Worm (Caenorhabditis elegans) whole organism, L4 larva: ENCODE data around the gene T18D3.9.

Experiments
- D1046.2 ChIP-seq: fragments of 200-800 bp; sonication (Bioruptor generic); IDR thresholded peaks from 2 replicates; pipeline ENCODE4 v1.3.6; 2022; ENCODE audit warnings: missing genetic modification characterization, missing compliant biosample characterization
- F37D6.2 ChIP-seq: sonication (generic microtip); optimal IDR thresholded peaks from 2 replicates; lab custom pipeline; 2016; ENCODE audit warnings: mild to moderate bottlenecking, missing genetic modification characterization, missing compliant biosample characterization
- F44E2.7 ChIP-seq: fragments of 200-800 bp; sonication (Bioruptor generic); IDR thresholded peaks from 2 replicates; pipeline ENCODE4 v2.1.2; 2022; ENCODE audit warnings: missing genetic modification characterization, missing compliant biosample characterization
- Y105C5A.15 ChIP-seq: fragments of 200-800 bp; sonication (Bioruptor generic); IDR thresholded peaks from 2 replicates; pipeline ENCODE4 v1.3.6; 2022; ENCODE audit warnings: missing genetic modification characterization, missing compliant biosample characterization
- Y48G9A.11 ChIP-seq: fragments of 200-800 bp; sonication (Bioruptor generic); IDR thresholded peaks from 2 replicates; pipeline ENCODE4 v1.3.6; 2022; ENCODE audit warnings: missing genetic modification reagents, missing genetic modification characterization, missing compliant biosample characterization
- ZK337.2 ChIP-seq: fragments of 200-800 bp; sonication (Bioruptor generic); IDR thresholded peaks from 2 replicates; pipeline ENCODE4 v1.3.6; 2022; ENCODE audit warnings: missing genetic modification reagents, missing genetic modification characterization, missing compliant biosample characterization
- ZK546.5 ChIP-seq, 2 experiments: sonication (generic microtip); optimal IDR thresholded peaks; 2 replicates each; lab custom pipeline; 2017; ENCODE audit warnings: missing biosample characterization in 2 of 2, missing genetic modification characterization in 2 of 2
- ama-1 ChIP-seq: fragments of 150-350 bp; optimal IDR thresholded peaks from 2 replicates; lab custom pipeline; 2014; ENCODE audit warnings: inconsistent platforms, mixed read lengths
- arid-1 ChIP-seq: fragments of 200-800 bp; sonication (Bioruptor generic); conservative IDR thresholded peaks from 2 replicates; pipeline ENCODE4 v1.3.6; 2022; ENCODE audit warnings: missing genetic modification reagents, missing genetic modification characterization, missing compliant biosample characterization
- ceh-32 ChIP-seq: sonication (generic microtip); optimal IDR thresholded peaks from 2 replicates; lab custom pipeline; 2016; ENCODE audit warnings: mild to moderate bottlenecking, missing genetic modification characterization, missing compliant biosample characterization; ENCODE audit not compliant: poor library complexity
- ceh-44 ChIP-seq: fragments of 200-800 bp; sonication (Bioruptor generic); IDR thresholded peaks from 2 replicates; pipeline ENCODE4 v1.3.6; 2022; ENCODE audit warnings: missing genetic modification reagents, missing genetic modification characterization, missing compliant biosample characterization
- ceh-82 ChIP-seq: sonication (generic microtip); optimal IDR thresholded peaks from 2 replicates; lab custom pipeline; 2017; ENCODE audit warnings: missing biosample characterization, missing genetic modification characterization
- ces-1 ChIP-seq: fragments of 150-350 bp; sonication (generic microtip); optimal IDR thresholded peaks from 4 replicates; lab custom pipeline; 2014; ENCODE audit warnings: missing biosample characterization, missing genetic modification reagents, missing genetic modification characterization
- ctbp-1 ChIP-seq: fragments of 200-800 bp; sonication (Bioruptor generic); IDR thresholded peaks from 2 replicates; pipeline ENCODE4 v1.3.6; 2022; ENCODE audit warnings: missing genetic modification reagents, missing genetic modification characterization, missing compliant biosample characterization
- dmd-8 ChIP-seq: fragments of 200-800 bp; sonication (Bioruptor generic); IDR thresholded peaks from 2 replicates; pipeline ENCODE4 v1.3.6; 2022; ENCODE audit warnings: missing genetic modification characterization, missing compliant biosample characterization
- dpl-1 ChIP-seq: fragments of 150-350 bp; optimal IDR thresholded peaks from 2 replicates; lab custom pipeline; 2014; ENCODE audit warnings: missing biosample characterization, missing genetic modification reagents, missing genetic modification characterization
- dve-1 ChIP-seq: sonication (generic microtip); optimal IDR thresholded peaks from 2 replicates; lab custom pipeline; 2017; ENCODE audit warnings: antibody characterized with exemption, mild to moderate bottlenecking, missing genetic modification characterization, missing compliant biosample characterization; ENCODE audit not compliant: insufficient read depth
- egl-43 ChIP-seq: fragments of 200-800 bp; sonication (Bioruptor generic); IDR thresholded peaks from 2 replicates; pipeline ENCODE4 v1.3.6; 2022; ENCODE audit warnings: missing genetic modification reagents, missing genetic modification characterization, missing compliant biosample characterization
- fkh-10 ChIP-seq: fragments of 150-350 bp; optimal IDR thresholded peaks from 2 replicates; lab custom pipeline; 2014; ENCODE audit warnings: missing biosample characterization, missing genetic modification reagents, missing genetic modification characterization
- hif-1 ChIP-seq, 2 experiments: sonication (generic microtip); optimal IDR thresholded peaks; 2 replicates each; lab custom pipeline; 2016 to 2017; ENCODE audit warnings: missing compliant biosample characterization in 2 of 2, missing genetic modification characterization in 2 of 2, missing genetic modification reagents in 2 of 2, missing genotype in 2 of 2, mild to moderate bottlenecking in 1 of 2
- hlh-11 ChIP-seq: fragments of 200-800 bp; sonication (Bioruptor generic); optimal IDR thresholded peaks from 2 replicates; lab custom pipeline; 2018; ENCODE audit warnings: mild to moderate bottlenecking, missing genetic modification characterization, missing compliant biosample characterization
- lim-7 ChIP-seq: fragments of 200-800 bp; sonication (Bioruptor generic); IDR thresholded peaks from 2 replicates; pipeline ENCODE4 v1.3.6; 2022; ENCODE audit warnings: missing genetic modification characterization, missing compliant biosample characterization
- lin-13 ChIP-seq: fragments of 150-350 bp; optimal IDR thresholded peaks from 2 replicates; lab custom pipeline; 2014; ENCODE audit warnings: missing biosample characterization, missing genetic modification reagents, missing genetic modification characterization
- lin-15B ChIP-seq: fragments of 150-350 bp; sonication (generic microtip); optimal IDR thresholded peaks from 3 replicates; lab custom pipeline; 2014; ENCODE audit warnings: missing biosample characterization, missing genetic modification characterization
- lin-29 ChIP-seq: fragments of 200-800 bp; sonication (Bioruptor generic); IDR thresholded peaks from 2 replicates; pipeline ENCODE4 v1.3.6; 2022; ENCODE audit warnings: missing genetic modification reagents, missing genetic modification characterization, missing compliant biosample characterization
- lsy-2 ChIP-seq, 2 experiments: fragments of 150-350 bp in 1 of 2; sonication (generic microtip) in 1 of 2; optimal IDR thresholded peaks; 2 replicates each; lab custom pipeline; 2014 to 2017; ENCODE audit warnings: missing biosample characterization in 2 of 2, missing genetic modification characterization in 2 of 2
- madf-5 ChIP-seq, 2 experiments: fragments of 200-800 bp; sonication (Bioruptor generic); IDR thresholded peaks; 2 replicates each; pipeline ENCODE4 v1.3.6; 2022; ENCODE audit warnings: missing compliant biosample characterization in 2 of 2, missing genetic modification characterization in 2 of 2
- mdt-29 ChIP-seq: fragments of 200-800 bp; sonication (Bioruptor generic); IDR thresholded peaks from 2 replicates; pipeline ENCODE4 v1.3.6; 2022; ENCODE audit warnings: missing genetic modification reagents, missing genetic modification characterization, missing compliant biosample characterization
- mep-1 ChIP-seq: fragments of 150-350 bp; sonication (generic microtip); optimal IDR thresholded peaks from 3 replicates; lab custom pipeline; 2014; ENCODE audit warnings: missing biosample characterization, missing genetic modification characterization
- mes-2 ChIP-seq: sonication (generic microtip); optimal IDR thresholded peaks from 2 replicates; lab custom pipeline; 2016; ENCODE audit warnings: missing genotype, mild to moderate bottlenecking, missing genetic modification characterization, missing compliant biosample characterization; ENCODE audit not compliant: poor library complexity, severe bottlenecking
- nhr-102 ChIP-seq: sonication (generic microtip); optimal IDR thresholded peaks from 2 replicates; lab custom pipeline; 2016; ENCODE audit warnings: mild to moderate bottlenecking, missing genetic modification characterization, moderate library complexity, missing compliant biosample characterization
- nhr-111 ChIP-seq: fragments of 200-800 bp; sonication (Bioruptor generic); optimal IDR thresholded peaks from 2 replicates; lab custom pipeline; 2018; ENCODE audit warnings: mild to moderate bottlenecking, missing genetic modification characterization, missing compliant biosample characterization
- nhr-237 ChIP-seq: sonication (generic microtip); optimal IDR thresholded peaks from 2 replicates; lab custom pipeline; 2017; ENCODE audit warnings: missing biosample characterization, missing genetic modification characterization
- nhr-25 ChIP-seq: sonication (generic microtip); optimal IDR thresholded peaks from 2 replicates; lab custom pipeline; 2017; ENCODE audit warnings: missing genetic modification characterization, mild to moderate bottlenecking, missing compliant biosample characterization, antibody characterized with exemption, moderate library complexity, borderline replicate concordance; ENCODE audit not compliant: insufficient read depth
- php-3 ChIP-seq: fragments of 200-800 bp; sonication (Bioruptor generic); IDR thresholded peaks from 2 replicates; pipeline ENCODE4 v1.3.6; 2022; ENCODE audit warnings: missing genetic modification reagents, missing genetic modification characterization, missing compliant biosample characterization
- rbr-2 ChIP-seq: sonication (generic microtip); optimal IDR thresholded peaks from 2 replicates; lab custom pipeline; 2016; ENCODE audit warnings: missing genotype, missing genetic modification characterization, missing compliant biosample characterization
- sdz-12 ChIP-seq: fragments of 200-800 bp; sonication (Bioruptor generic); optimal IDR thresholded peaks from 2 replicates; lab custom pipeline; 2018; ENCODE audit warnings: mild to moderate bottlenecking, missing genetic modification characterization, missing compliant biosample characterization
- set-16 ChIP-seq: fragments of 200-800 bp; sonication (Bioruptor generic); IDR thresholded peaks from 2 replicates; pipeline ENCODE4 v1.3.6; 2022; ENCODE audit warnings: missing genetic modification reagents, missing genetic modification characterization, missing compliant biosample characterization
- skn-1 ChIP-seq: fragments of 150-350 bp; optimal IDR thresholded peaks from 2 replicates; lab custom pipeline; 2014; ENCODE audit warnings: missing biosample characterization, missing genetic modification characterization
- tag-97 ChIP-seq: fragments of 200-800 bp; sonication (Bioruptor generic); IDR thresholded peaks from 2 replicates; pipeline ENCODE4 v1.3.6; 2022; ENCODE audit warnings: missing genetic modification characterization, missing compliant biosample characterization
- tra-1 ChIP-seq: fragments of 200-800 bp; sonication (Bioruptor generic); IDR thresholded peaks from 2 replicates; pipeline ENCODE4 v1.3.6; 2022; ENCODE audit warnings: missing genetic modification reagents, missing genetic modification characterization, missing compliant biosample characterization
- unc-130 ChIP-seq: sonication (generic microtip); optimal IDR thresholded peaks from 2 replicates; lab custom pipeline; 2016; ENCODE audit warnings: missing genetic modification reagents, missing genetic modification characterization, missing compliant biosample characterization
- unc-62 ChIP-seq, 3 experiments: fragments of 150-350 bp in 1 of 3; sonication (generic microtip); optimal IDR thresholded peaks in 2 of 3; peaks in 1 of 3; 1 replicate in 1 of 3; 2 replicates in 2 of 3; lab custom pipeline; 2014 to 2017; ENCODE audit warnings: missing biosample characterization in 3 of 3, missing genetic modification characterization in 3 of 3, missing genetic modification reagents in 3 of 3, missing genotype in 1 of 3
- zfp-2 ChIP-seq: sonication (generic microtip); optimal IDR thresholded peaks from 2 replicates; lab custom pipeline; 2016; ENCODE audit warnings: mild to moderate bottlenecking, missing genetic modification characterization, missing compliant biosample characterization
- zip-11 ChIP-seq: fragments of 200-800 bp; sonication (Bioruptor generic); IDR thresholded peaks from 2 replicates; pipeline ENCODE4 v1.3.6; 2022; ENCODE audit warnings: missing genetic modification characterization, missing compliant biosample characterization
- zip-2 ChIP-seq: fragments of 150-350 bp; optimal IDR thresholded peaks from 2 replicates; lab custom pipeline; 2014; ENCODE audit warnings: missing biosample characterization, missing genetic modification characterization
- ztf-11 ChIP-seq: fragments of 150-350 bp; optimal IDR thresholded peaks from 2 replicates; lab custom pipeline; 2014; ENCODE audit warnings: missing biosample characterization, missing genetic modification characterization

T18D3.9 gene

DNA sequence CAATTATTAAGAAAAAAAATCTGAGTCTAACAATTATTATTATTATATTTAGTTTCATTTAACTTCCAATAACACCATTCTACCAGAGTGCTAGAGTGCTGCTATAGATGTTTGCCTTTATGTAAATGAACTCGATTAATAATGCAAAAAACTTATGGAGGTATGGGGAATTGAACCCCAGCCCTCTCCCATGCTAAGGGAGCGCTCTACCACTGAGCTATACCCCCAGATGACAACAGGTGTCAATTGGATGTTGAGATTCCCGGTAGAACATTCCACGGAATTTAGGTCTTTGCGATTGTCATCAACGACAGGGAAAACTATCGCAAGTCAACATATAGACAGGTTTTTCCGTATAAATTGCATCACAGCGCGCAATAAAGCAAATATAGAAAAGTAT lies 3.8 kb upstream of the T18D3.9 start (continued):
- TF ChIP-seq arid-1 (GFP tag; lab: Robert Waterston, UW) (peak; percentile 78), F44E2.7 (GFP tag; lab: Robert Waterston, UW) (0 out of 2 replicates have a peak, but pooled peaks have one; percentile 13), unc-130 (GFP tag; lab: Kevin White, UChicago) (peak; percentile 47), lin-29 (GFP tag; lab: Robert Waterston, UW) (peak; percentile 56; the same call in 1 of the 2 replicates), lim-7 (GFP tag; lab: Robert Waterston, UW) (peak; percentile 90), mep-1 (tag; lab: Kevin White, UChicago) (peak; percentile 77), ctbp-1 (GFP tag; lab: Robert Waterston, UW) (peak; percentile 52; the same call in 1 of the 2 replicates), zip-11 (GFP tag; lab: Robert Waterston, UW) (peak; percentile 46; the same call in 1 of the 2 replicates), egl-43 (GFP tag; lab: Robert Waterston, UW) (peak; percentile 90), D1046.2 (no peak), tra-1 (GFP tag; lab: Robert Waterston, UW) (peak; percentile 67; the same call in 1 of the 2 replicates), sdz-12 (no peak), ceh-82 (tag; lab: Kevin White, UChicago) (no peak), ceh-44 (GFP tag; lab: Robert Waterston, UW) (peak; percentile 75; the same call in 1 of the 2 replicates), ZK337.2 (GFP tag; lab: Robert Waterston, UW) (peak; percentile 48; the same call in 1 of the 2 replicates), dpl-1 (GFP tag; lab: Kevin White, UChicago) (peak; percentile 30), ztf-11 (tag; lab: Kevin White, UChicago) (no peak)

ce11 chrX:12452143-12452570 lies 2.1 kb downstream of the T18D3.9 start:
- TF ChIP-seq nhr-111 (GFP tag; lab: Kevin White, UChicago) (no peak), set-16 (GFP tag; lab: Robert Waterston, UW) (peak; percentile 93), Y105C5A.15 (GFP tag; lab: Robert Waterston, UW) (no peak), Y48G9A.11 (no peak), mes-2 (peak; percentile 61), tag-97 (GFP tag; lab: Robert Waterston, UW) (no peak), zfp-2 (tag; lab: Kevin White, UChicago) (no peak), F37D6.2 (peak; percentile 80), hlh-11 (tag; lab: Kevin White, UChicago) (peak; percentile 63), lsy-2 (tag; optimal IDR thresholded peaks at IDR 0.05; lab: Kevin White, UChicago) (peak in 1 of 2 experiments; percentile 40), mdt-29 (GFP tag; lab: Robert Waterston, UW) (no peak), ctbp-1 (GFP tag; lab: Robert Waterston, UW) (peak; percentile 66), madf-5 (GFP tag; IDR thresholded peaks at IDR 0.05; lab: Robert Waterston, UW) (no peak), hif-1 (tag; optimal IDR thresholded peaks at IDR 0.05; lab: Kevin White, UChicago) (peak in 1 of 2 experiments; percentile 67), ceh-32 (tag; lab: Kevin White, UChicago) (no peak), nhr-25 (tag; lab: Kevin White, UChicago) (no peak), zip-2 (tag; lab: Kevin White, UChicago) (no peak), unc-62 (GFP tag; optimal IDR thresholded peaks at IDR 0.05 in 1 of 2; lab: Kevin White, UChicago) (peak in 1 of 2 experiments; percentile 15), unc-62 (tag; optimal IDR thresholded peaks at IDR 0.05; lab: Kevin White, UChicago) (no peak), rbr-2 (peak; percentile 70), ZK546.5 (tag; optimal IDR thresholded peaks at IDR 0.05; lab: Kevin White, UChicago) (no peak), fkh-10 (peak; percentile 56), egl-43 (GFP tag; lab: Robert Waterston, UW) (peak; percentile 73; the same call in 1 of the 2 replicates), dpl-1 (GFP tag; lab: Kevin White, UChicago) (no peak), nhr-102 (peak; percentile 31), ama-1 (lab: Kevin White, UChicago) (no peak), dve-1 (tag; lab: Kevin White, UChicago) (peak; percentile 52), mep-1 (tag; lab: Kevin White, UChicago) (peak; percentile 71), ceh-82 (tag; lab: Kevin White, UChicago) (no peak), dmd-8 (GFP tag; lab: Robert Waterston, UW) (no peak), F44E2.7 (GFP tag; lab: Robert Waterston, UW) (peak; percentile 51; the same call in 1 of the 2 replicates), lin-15B (tag; lab: Kevin White, UChicago) (no peak), ces-1 (GFP tag; lab: Kevin White, UChicago) (no peak), lin-13 (GFP tag; lab: Kevin White, UChicago) (peak; percentile 24), nhr-237 (tag; lab: Kevin White, UChicago) (no peak), php-3 (0 out of 2 replicates have a peak, but pooled peaks have one; percentile 8), skn-1 (tag; lab: Kevin White, UChicago) (no peak)
